Fruit fly (Drosophila melanogaster): ENCODE measurements around the gene CG7824.

Gene CG7824

DNA sequence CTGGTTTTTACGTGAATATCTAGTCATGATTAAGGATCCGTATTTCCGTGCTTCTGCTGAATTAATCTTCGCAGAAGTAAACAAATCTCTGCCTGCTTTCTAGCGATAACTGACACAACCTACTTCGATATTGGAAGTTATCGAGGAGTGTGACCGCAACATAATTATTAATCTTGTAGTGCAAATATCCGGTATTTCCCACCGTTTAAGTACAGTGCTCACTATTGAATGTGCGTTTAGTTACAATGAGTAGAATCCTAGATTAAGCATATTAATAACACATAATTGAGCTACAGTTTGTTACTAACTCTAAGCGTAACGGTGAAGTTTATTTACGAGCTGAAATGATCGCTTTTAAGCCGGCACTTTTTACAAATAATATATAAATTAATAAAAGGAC is 1.0 kb upstream of the CG7824 start (continued):
- TF ChIP-seq Chrac-16 (GFP tag; optimal IDR thresholded peaks at IDR 0.05) (peak; percentile 21), C15 (GFP tag; IDR thresholded peaks at IDR 0.05) (no peak), ssp (GFP tag; IDR thresholded peaks at IDR 0.05) (peak; percentile 52), NC2β (GFP tag; optimal IDR thresholded peaks at IDR 0.05) (peak; percentile 7), cad (GFP tag; optimal IDR thresholded peaks at IDR 0.05) (no peak), BEAF-32 (GFP tag; optimal IDR thresholded peaks at IDR 0.05) (peak; percentile 34), CG10274 (GFP tag; optimal IDR thresholded peaks at IDR 0.05) (no peak), Lpt (GFP tag; optimal IDR thresholded peaks at IDR 0.05) (no peak), cwo (GFP tag; optimal IDR thresholded peaks at IDR 0.05) (peak; percentile 20), CG14965 (GFP tag; optimal IDR thresholded peaks at IDR 0.05; ENCODE audit: borderline replicate concordance) (no peak), Ptx1 (GFP tag; IDR thresholded peaks at IDR 0.05) (peak; percentile 49), CG4730 (GFP tag; IDR thresholded peaks at IDR 0.05) (no peak), CG8765 (GFP tag; IDR thresholded peaks at IDR 0.05) (no peak), prd (optimal IDR thresholded peaks at IDR 0.05) (no peak), prd (GFP tag; IDR thresholded peaks at IDR 0.05) (peak; percentile 59), Dip2 (GFP tag; IDR thresholded peaks at IDR 0.05) (no peak), D (optimal IDR thresholded peaks at IDR 0.05) (no peak), D (GFP tag; optimal IDR thresholded peaks at IDR 0.05) (no peak), CHES-1-like (GFP tag; optimal IDR thresholded peaks at IDR 0.05) (peak; percentile 39), ato (GFP tag; IDR thresholded peaks at IDR 0.05; ENCODE audit: partially characterized antibody) (no peak), sob (GFP tag; IDR thresholded peaks at IDR 0.05) (peak; percentile 74), CG1024 (GFP tag; IDR thresholded peaks at IDR 0.05) (no peak), CG13287 (GFP tag; IDR thresholded peaks at IDR 0.05; ENCODE audit: partially characterized antibody) (peak; percentile 69), z (GFP tag; IDR thresholded peaks at IDR 0.05) (no peak), br (optimal IDR thresholded peaks at IDR 0.05) (no peak), Dll (GFP tag; IDR thresholded peaks at IDR 0.05; ENCODE audit: partially characterized antibody) (peak; percentile 47; the same call in 1 of the 4 replicates), zen2 (GFP tag; IDR thresholded peaks at IDR 0.05; ENCODE audit: partially characterized antibody) (no peak), CG31224 (GFP tag; IDR thresholded peaks at IDR 0.05) (0 out of 2 replicates have a peak, but pooled peaks have one; percentile 34), HLHmδ (GFP tag; optimal IDR thresholded peaks at IDR 0.05) (no peak), MBD-R2 (GFP tag; IDR thresholded peaks at IDR 0.05) (peak; percentile 68), CG3407 (GFP tag; optimal IDR thresholded peaks at IDR 0.05) (no peak), Lhr (GFP tag; optimal IDR thresholded peaks at IDR 0.05) (peak; percentile 10), Adf1 (GFP tag; IDR thresholded peaks at IDR 0.05) (no peak), CG16813 (GFP tag; IDR thresholded peaks at IDR 0.05; ENCODE audit: partially characterized antibody) (no peak), her (GFP tag; optimal IDR thresholded peaks at IDR 0.05) (no peak), stc (GFP tag; IDR thresholded peaks at IDR 0.05) (no peak), gt (GFP tag; IDR thresholded peaks at IDR 0.05) (no peak), CG6654 (GFP tag; optimal IDR thresholded peaks at IDR 0.05) (no peak), CG10959 (GFP tag; IDR thresholded peaks at IDR 0.05) (no peak), tgo (GFP tag; IDR thresholded peaks at IDR 0.05) (peak; percentile 24; the same call in 1 of the 3 replicates), hbn (GFP tag; IDR thresholded peaks at IDR 0.05; ENCODE audit: partially characterized antibody) (no peak), stwl (tag; optimal IDR thresholded peaks at IDR 0.05) (peak; percentile 91), ara (GFP tag; IDR thresholded peaks at IDR 0.05) (no peak), abd-A (tag; optimal IDR thresholded peaks at IDR 0.05) (no peak), seq (GFP tag; IDR thresholded peaks at IDR 0.05) (0 out of 2 replicates have a peak, but pooled peaks have one; percentile 22), Bdp1 (GFP tag; optimal IDR thresholded peaks at IDR 0.05) (no peak), CG32772 (GFP tag; IDR thresholded peaks at IDR 0.05) (no peak), CG11085 (GFP tag; IDR thresholded peaks at IDR 0.05) (no peak), pita (GFP tag; optimal IDR thresholded peaks at IDR 0.05) (no peak), CG4328 (GFP tag; optimal IDR thresholded peaks at IDR 0.05) (peak; percentile 29), pan (optimal IDR thresholded peaks at IDR 0.05) (no peak), pan (GFP tag; optimal IDR thresholded peaks at IDR 0.05 in 1 of 2, IDR thresholded peaks at IDR 0.05 in 1 of 2) (peak in 1 of 2 experiments; percentile 65), fd3F (GFP tag; optimal IDR thresholded peaks at IDR 0.05) (peak; percentile 31)
